Worm (Caenorhabditis elegans): Measurements from ENCODE around the gene F48F7.5.

DNA sequence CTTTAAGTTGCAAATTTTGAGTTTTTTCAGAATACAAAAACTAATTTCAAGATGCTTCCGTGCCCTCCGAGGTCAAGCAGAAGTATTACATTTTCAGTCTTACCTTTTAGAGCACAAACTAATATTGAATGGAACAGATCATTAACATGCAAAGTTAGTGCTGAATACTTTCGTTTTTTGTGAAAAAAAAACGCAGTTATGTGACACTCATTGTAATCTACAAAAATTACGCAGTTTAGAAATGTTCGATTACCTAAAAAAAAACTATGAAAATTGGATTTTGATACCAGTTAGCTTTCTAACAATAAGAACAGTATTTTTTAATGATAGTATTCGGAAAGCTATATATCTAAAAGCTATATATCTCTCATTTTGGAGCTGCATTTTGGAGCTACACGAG lies 33.6 kb upstream of the F48F7.5 start:
- TF ChIP-seq ces-1 (GFP tag; optimal IDR thresholded peaks at IDR 0.05) (no peak), sptf-1 (tag; optimal IDR thresholded peaks at IDR 0.05) (no peak)
